Fruit fly (Drosophila melanogaster) whole organism, pupa: Measurements from ENCODE around the gene CG13895.
A peak's percentile ranks its signal among the peaks of the same experiment; 100 is the strongest.

Experiments used
- CG10348 ChIP-seq: fragments of 200-800 bp; sonication (Bioruptor generic); IDR thresholded peaks from 2 replicates; pipeline ENCODE4 v1.3.6; 2022; ENCODE audit warnings: missing biosample characterization, missing genetic modification characterization
- CG12605 ChIP-seq: fragments of 200-800 bp; sonication (Bioruptor generic); IDR thresholded peaks from 2 replicates; pipeline ENCODE4 v1.3.6; 2022; ENCODE audit warnings: missing biosample characterization, missing genetic modification characterization
- CG13204 ChIP-seq: fragments of 200-800 bp; sonication (Bioruptor generic); optimal IDR thresholded peaks from 2 replicates; lab custom pipeline; 2018; ENCODE audit warnings: missing biosample characterization, mild to moderate bottlenecking, missing genetic modification characterization, moderate library complexity
- CG14655 ChIP-seq: fragments of 200-800 bp; sonication (Bioruptor generic); optimal IDR thresholded peaks from 3 replicates; lab custom pipeline; 2017; ENCODE audit warnings: mild to moderate bottlenecking, missing biosample characterization, missing genetic modification reagents, missing genetic modification characterization
- CG15710 ChIP-seq: fragments of 200-800 bp; sonication (Bioruptor generic); optimal IDR thresholded peaks from 2 replicates; lab custom pipeline; 2018; ENCODE audit warnings: missing biosample characterization, mild to moderate bottlenecking, missing genetic modification characterization, moderate library complexity
- CG17806 ChIP-seq: fragments of 200-800 bp; sonication (Bioruptor generic); optimal IDR thresholded peaks from 2 replicates; lab custom pipeline; 2018; ENCODE audit warnings: missing biosample characterization, mild to moderate bottlenecking, missing genetic modification characterization, moderate library complexity
- CG32121 ChIP-seq: fragments of 200-800 bp; sonication (Bioruptor generic); IDR thresholded peaks from 2 replicates; pipeline ENCODE4 v1.3.6; 2022; ENCODE audit warnings: missing biosample characterization, missing genetic modification characterization
- CG34367 ChIP-seq: fragments of 200-800 bp; sonication (Bioruptor generic); optimal IDR thresholded peaks from 2 replicates; lab custom pipeline; 2018; ENCODE audit warnings: missing biosample characterization, mild to moderate bottlenecking, missing genetic modification characterization
- CG4496 ChIP-seq: fragments of 200-800 bp; sonication (Bioruptor generic); IDR thresholded peaks from 3 replicates; pipeline ENCODE4 v1.3.6; 2022; ENCODE audit warnings: missing biosample characterization, missing genetic modification characterization
- CG8159 ChIP-seq: fragments of 200-800 bp; sonication (Bioruptor generic); optimal IDR thresholded peaks from 3 replicates; lab custom pipeline; 2018; ENCODE audit warnings: missing biosample characterization, mild to moderate bottlenecking, missing genetic modification characterization, moderate library complexity
- CG8301 ChIP-seq: fragments of 200-800 bp; sonication (Bioruptor generic); optimal IDR thresholded peaks from 2 replicates; lab custom pipeline; 2018; ENCODE audit warnings: missing biosample characterization, mild to moderate bottlenecking, missing genetic modification characterization
- CG9948 ChIP-seq: fragments of 200-800 bp; sonication (Bioruptor generic); optimal IDR thresholded peaks from 2 replicates; lab custom pipeline; 2018; ENCODE audit warnings: missing biosample characterization, mild to moderate bottlenecking, missing genetic modification characterization, moderate library complexity
- D1 ChIP-seq: fragments of 200-800 bp; sonication (Bioruptor generic); optimal IDR thresholded peaks from 2 replicates; lab custom pipeline; 2018; ENCODE audit warnings: missing biosample characterization, mild to moderate bottlenecking, missing genetic modification characterization, moderate library complexity
- EcR ChIP-seq: fragments of 200-800 bp; sonication (Bioruptor generic); optimal IDR thresholded peaks from 3 replicates; lab custom pipeline; 2019; ENCODE audit warnings: missing biosample characterization, missing genetic modification characterization, mild to moderate bottlenecking, moderate library complexity, missing genetic modification reagents
- Ets98B ChIP-seq: fragments of 200-800 bp; sonication (Bioruptor generic); IDR thresholded peaks from 2 replicates; pipeline ENCODE4 v1.3.6; 2022; ENCODE audit warnings: missing biosample characterization, missing genetic modification characterization
- Pif1A ChIP-seq: fragments of 200-800 bp; sonication (Bioruptor generic); optimal IDR thresholded peaks from 3 replicates; lab custom pipeline; 2016; ENCODE audit warnings: missing biosample characterization, missing genetic modification characterization
- Pif1B ChIP-seq: fragments of 200-800 bp; sonication (Bioruptor generic); optimal IDR thresholded peaks from 3 replicates; lab custom pipeline; 2016; ENCODE audit warnings: missing biosample characterization, missing genetic modification characterization
- Snoo ChIP-seq: fragments of 200-800 bp; sonication (Bioruptor generic); optimal IDR thresholded peaks from 3 replicates; lab custom pipeline; 2017; ENCODE audit warnings: missing biosample characterization, mild to moderate bottlenecking, missing genetic modification characterization, inconsistent platforms
- fd96Ca ChIP-seq: fragments of 200-800 bp; sonication (Bioruptor generic); IDR thresholded peaks from 3 replicates; pipeline ENCODE4 v1.3.6; 2022; ENCODE audit warnings: missing biosample characterization, missing genetic modification characterization
- gl ChIP-seq: fragments of 200-800 bp; sonication (Bioruptor generic); optimal IDR thresholded peaks from 2 replicates; lab custom pipeline; 2018; ENCODE audit warnings: missing biosample characterization, mild to moderate bottlenecking, missing genetic modification characterization
- rn ChIP-seq: fragments of 200-800 bp; sonication (Bioruptor generic); IDR thresholded peaks from 2 replicates; pipeline ENCODE4 v1.3.6; 2022; ENCODE audit warnings: missing biosample characterization, missing genetic modification characterization

CG13895 gene

dm6 chr3L:721863-722262 lies 13.9 kb upstream of the CG13895 start:
- TF ChIP-seq D1 (tag; lab: Kevin White, UChicago) (no peak), gl (tag; lab: Kevin White, UChicago) (no peak), fd96Ca (GFP tag; lab: Robert Waterston, UW) (0 out of 3 replicates have a peak, but pooled peaks have one; percentile 32), CG32121 (peak; percentile 31), Pif1A (GFP tag; lab: Kevin White, UChicago) (no peak), Ets98B (peak; percentile 44; the same call in 1 of the 2 replicates), CG4496 (GFP tag; lab: Robert Waterston, UW) (0 out of 3 replicates have a peak, but pooled peaks have one; percentile 20), EcR (no peak)
- TF ChIP-seq, all 21 proteins: peak for 4

DNA sequence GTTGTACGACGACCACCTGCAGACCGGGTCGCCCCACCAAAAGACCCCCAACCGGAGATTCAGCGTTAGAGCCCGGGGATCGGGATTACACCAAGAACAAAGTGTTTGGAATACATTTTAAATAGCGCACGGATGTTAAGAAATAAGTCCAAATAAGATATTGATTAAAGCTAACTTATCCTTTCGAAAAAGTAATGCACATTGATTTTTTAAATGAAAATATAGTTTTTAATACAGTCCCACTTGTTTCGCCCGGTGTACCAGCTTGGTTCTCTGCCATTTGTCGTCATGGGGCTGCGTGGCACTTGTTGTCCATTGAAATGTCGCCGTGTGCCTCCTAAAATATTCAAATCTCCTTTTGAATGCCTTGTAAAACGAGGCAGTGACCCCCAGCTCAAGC lies 13.0 kb upstream of the CG13895 start:
- TF ChIP-seq CG34367 (tag; lab: Kevin White, UChicago), result no peak
- TF ChIP-seq CG4496 (GFP tag; lab: Robert Waterston, UW), result peak; percentile 81; the same call in 2 of the 3 replicates
- TF ChIP-seq gl (tag; lab: Kevin White, UChicago), result no peak
- TF ChIP-seq CG8301 (tag; lab: Kevin White, UChicago), result peak; percentile 79
- no peak for TF ChIP-seq Pif1B (GFP tag; lab: Kevin White, UChicago)
- TF ChIP-seq CG14655 (GFP tag; lab: Kevin White, UChicago), result peak; percentile 80
- TF ChIP-seq CG32121, result peak; percentile 84
- TF ChIP-seq CG12605 (GFP tag; lab: Robert Waterston, UW), result peak; percentile 48
- TF ChIP-seq rn (GFP tag; lab: Robert Waterston, UW), result peak; percentile 22; the same call in 1 of the 2 replicates
- TF ChIP-seq EcR, result no peak
- TF ChIP-seq CG9948, result no peak
- TF ChIP-seq Pif1A (GFP tag; lab: Kevin White, UChicago), result peak; percentile 11
- peak; percentile 83 for TF ChIP-seq Ets98B

DNA sequence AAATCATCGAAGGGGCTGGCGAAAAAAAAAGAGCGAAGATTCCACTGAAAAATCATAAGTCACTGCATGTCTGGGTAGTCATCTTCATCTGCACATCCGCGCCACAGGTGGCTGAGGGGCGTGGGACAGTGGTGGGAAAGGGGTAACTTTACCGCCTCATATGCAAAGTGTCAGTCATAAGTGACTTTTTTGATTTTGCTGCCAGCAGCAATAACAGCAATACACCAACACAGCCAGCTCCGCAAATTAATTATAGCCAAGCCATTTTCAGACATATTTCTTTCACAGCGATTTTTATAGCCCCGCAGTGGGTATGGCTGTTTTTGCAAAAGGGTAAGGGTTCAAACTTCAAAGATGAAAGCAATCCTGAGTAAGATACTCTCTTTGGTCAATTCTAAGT lies 10.4 kb upstream of the CG13895 start:
- TF ChIP-seq CG4496 (GFP tag; lab: Robert Waterston, UW) (peak; percentile 11; the same call in 1 of the 3 replicates), CG8159 (tag; lab: Kevin White, UChicago) (no peak)

- no peak for TF ChIP-seq CG32121
- TF ChIP-seq CG17806 (tag; lab: Kevin White, UChicago), result peak; percentile 9
- TF ChIP-seq EcR, result no peak
- TF ChIP-seq CG8159 (tag; lab: Kevin White, UChicago), result peak; percentile 35
Measured at dm6 chr3L:716078-716477, 8.1 kb upstream of the CG13895 start.

DNA sequence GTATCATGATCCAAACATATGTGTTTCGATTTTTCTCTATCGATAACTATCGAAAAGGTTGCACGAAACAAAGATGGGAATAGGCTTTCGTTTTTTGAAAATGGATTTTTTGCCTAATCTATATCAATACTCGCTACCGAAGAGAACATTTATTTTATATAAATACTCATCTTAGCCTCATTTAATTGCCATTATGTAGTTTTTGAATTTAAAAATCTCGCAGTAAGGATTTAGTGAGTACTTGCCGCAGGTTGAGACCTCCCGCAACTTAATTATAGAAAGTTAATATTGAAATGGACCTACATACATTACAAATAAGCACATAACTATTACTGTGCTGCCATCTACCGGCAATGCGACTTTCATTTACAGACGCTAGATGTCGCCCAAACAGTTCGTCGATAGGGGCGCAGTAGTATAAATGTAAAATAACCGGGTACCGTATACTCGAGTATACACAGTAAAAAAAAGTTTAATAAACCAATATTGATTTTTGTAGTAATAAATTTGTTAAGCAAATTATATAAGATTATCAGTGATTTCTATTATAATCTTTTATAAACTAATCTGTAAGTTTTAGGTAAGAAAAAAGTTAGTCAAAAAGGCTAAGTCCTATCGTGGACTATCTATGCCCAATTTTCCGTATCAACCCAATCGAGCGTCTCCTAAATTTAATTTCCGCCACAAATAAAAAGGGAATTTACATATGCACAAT lies 4.0 kb upstream of the CG13895 start, which contains the start of gene CG13896:
CG13896 (minus strand) TSS at position 12 of the 715 bp plus-strand sequence.
- TF ChIP-seq CG4496 (GFP tag; lab: Robert Waterston, UW) (peak; percentile 64; the same call in 2 of the 3 replicates), CG15710 (tag; lab: Kevin White, UChicago) (peak; percentile 34), gl (tag; lab: Kevin White, UChicago) (no peak), CG34367 (tag; lab: Kevin White, UChicago) (peak; percentile 55), D1 (tag; lab: Kevin White, UChicago) (peak; percentile 40), CG14655 (GFP tag; lab: Kevin White, UChicago) (peak; percentile 73), CG32121 (peak; percentile 71; the same call in 1 of the 2 replicates), EcR (no peak), CG13204 (GFP tag; lab: Kevin White, UChicago) (peak; percentile 29), CG9948 (peak; percentile 49), CG12605 (GFP tag; lab: Robert Waterston, UW) (peak; percentile 64), CG10348 (no peak), CG8159 (tag; lab: Kevin White, UChicago) (peak; percentile 67), Pif1A (GFP tag; lab: Kevin White, UChicago) (peak; percentile 65), CG8301 (tag; lab: Kevin White, UChicago) (peak; percentile 57), Pif1B (GFP tag; lab: Kevin White, UChicago) (peak; percentile 63), fd96Ca (GFP tag; lab: Robert Waterston, UW) (peak; percentile 62; the same call in 1 of the 3 replicates), rn (GFP tag; lab: Robert Waterston, UW) (no peak; the same call in 1 of the 2 replicates), CG17806 (tag; lab: Kevin White, UChicago) (peak; percentile 62), Snoo (peak; percentile 63), Ets98B (peak; percentile 47)

DNA sequence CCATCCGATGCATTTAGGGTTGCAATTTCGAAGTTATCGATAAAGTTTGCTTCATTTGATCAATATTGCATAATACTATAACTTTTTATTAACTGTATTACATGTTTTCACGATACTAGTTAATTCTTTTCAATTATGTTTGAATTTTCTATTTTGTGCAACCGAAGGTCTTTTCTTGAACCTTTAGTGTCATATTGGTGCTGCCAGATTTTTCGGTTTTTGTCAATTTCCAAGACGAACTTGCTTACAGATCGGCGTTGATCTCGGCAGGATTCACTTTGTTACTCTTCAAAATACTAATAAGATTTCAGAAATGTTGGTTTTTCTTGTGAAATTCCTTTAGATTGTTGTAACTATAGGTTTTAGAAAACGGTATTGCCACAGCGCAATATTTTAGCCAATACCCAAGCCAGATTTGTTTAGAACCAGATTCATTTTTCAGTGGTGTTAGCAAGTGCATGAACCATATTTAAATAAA lies 2.4 kb upstream of the CG13895 start, which contains the start of gene CkIIalpha-i3:
CkIIalpha-i3 (minus strand) TSS at position 263 of the 478 bp plus-strand sequence.
- TF ChIP-seq rn (GFP tag; lab: Robert Waterston, UW) (no peak), Pif1B (GFP tag; lab: Kevin White, UChicago) (no peak), CG14655 (GFP tag; lab: Kevin White, UChicago) (no peak), CG8301 (tag; lab: Kevin White, UChicago) (no peak), CG17806 (tag; lab: Kevin White, UChicago) (no peak), fd96Ca (GFP tag; lab: Robert Waterston, UW) (no peak), CG32121 (no peak), gl (tag; lab: Kevin White, UChicago) (no peak)
